Fruit fly (Drosophila melanogaster) whole organism, embryonic: Measurements from ENCODE around the gene CG5087.

Experiments
- Abd-B ChIP-seq: fragments of 200-800 bp; sonication (Bioruptor generic); optimal IDR thresholded peaks from 2 replicates; lab custom pipeline; 2018; ENCODE audit warnings: missing biosample characterization, mild to moderate bottlenecking, missing genetic modification characterization, moderate library complexity
- CG11247 ChIP-seq: fragments of 200-800 bp; sonication (Bioruptor generic); IDR thresholded peaks from 2 replicates; pipeline ENCODE4 v1.3.6; 2022; ENCODE audit warnings: missing biosample characterization, missing genetic modification characterization
- CG11723 ChIP-seq: fragments of 200-800 bp; sonication (Bioruptor generic); optimal IDR thresholded peaks from 2 replicates; lab custom pipeline; 2017; ENCODE audit warnings: missing biosample characterization, mild to moderate bottlenecking, missing genetic modification characterization
- CG6689 ChIP-seq: fragments of 200-800 bp; sonication (Bioruptor generic); IDR thresholded peaks from 2 replicates; pipeline ENCODE4 v1.3.6; 2022; ENCODE audit warnings: missing biosample characterization, missing genetic modification characterization
- CTCF ChIP-seq: fragments of 200-800 bp; sonication (Bioruptor generic); optimal IDR thresholded peaks from 2 replicates; lab custom pipeline; 2017; ENCODE audit warnings: missing biosample characterization, mild to moderate bottlenecking, missing genetic modification characterization, moderate library complexity
- Dll ChIP-seq: fragments of 200-800 bp; sonication (Bioruptor generic); IDR thresholded peaks from 4 replicates; pipeline ENCODE4 v1.3.6; 2022; ENCODE audit warnings: missing biosample characterization, missing genetic modification characterization; ENCODE audit not compliant: partially characterized antibody
- br ChIP-seq: fragments of >200 bp; optimal IDR thresholded peaks from 2 replicates; lab custom pipeline; 2017
- lmd ChIP-seq: fragments of 200-800 bp; sonication (Bioruptor generic); IDR thresholded peaks from 2 replicates; pipeline ENCODE4 v1.3.6; 2022; ENCODE audit warnings: missing biosample characterization, missing genetic modification characterization
- slou ChIP-seq: fragments of 200-800 bp; sonication (Bioruptor generic); optimal IDR thresholded peaks from 3 replicates; lab custom pipeline; 2016; ENCODE audit warnings: missing biosample characterization, missing genetic modification characterization

- no peak for TF ChIP-seq CG11723 (GFP tag; lab: Kevin White, UChicago)
- no peak for TF ChIP-seq CG11247
- TF ChIP-seq br (lab: Kevin White, UChicago): no peak
- TF ChIP-seq CTCF: no peak
- TF ChIP-seq Abd-B (GFP tag; lab: Kevin White, UChicago): no peak
- no peak for TF ChIP-seq slou
- TF ChIP-seq lmd: no peak
- no peak for TF ChIP-seq Dll (GFP tag; lab: Robert Waterston, UW)
- no peak for TF ChIP-seq CG6689 (GFP tag; lab: Robert Waterston, UW)
Observed at dm6 chr3L:9051830-9052259, 53.9 kb downstream of the CG5087 start.
